Worm (Caenorhabditis elegans): ENCODE data around the gene cpr-1.

ce11 chrV:11997403-11997802, 22.1 kb downstream of the cpr-1 start:
- TF ChIP-seq flt-1 (GFP tag; IDR thresholded peaks at IDR 0.05) (no peak), T22C8.4 (GFP tag; IDR thresholded peaks at IDR 0.05) (no peak), klf-2 (GFP tag; conservative IDR thresholded peaks at IDR 0.05) (no peak), tab-1 (GFP tag; IDR thresholded peaks at IDR 0.05) (no peak), med-1 (GFP tag; optimal IDR thresholded peaks at IDR 0.05; ENCODE audit: insufficient read depth) (no peak), ztf-29 (GFP tag; IDR thresholded peaks at IDR 0.05) (no peak)

Measured in whole organism, midembryonic.